Fruit fly (Drosophila melanogaster) whole organism, prepupa: Measurements from ENCODE around the gene CG5860.

ENCODE experiments used
- Blimp-1 ChIP-seq: fragments of 200-800 bp; sonication (Bioruptor generic); optimal IDR thresholded peaks from 3 replicates; lab custom pipeline; 2017; ENCODE audit warnings: missing biosample characterization, missing genetic modification characterization, mild to moderate bottlenecking, moderate library complexity, missing genetic modification reagents
- CG10631 ChIP-seq: fragments of 200-800 bp; sonication (Bioruptor generic); optimal IDR thresholded peaks from 2 replicates; lab custom pipeline; 2016; ENCODE audit warnings: missing biosample characterization, missing genetic modification characterization
- CG11294 ChIP-seq: fragments of 200-800 bp; sonication (Bioruptor generic); IDR thresholded peaks from 2 replicates; pipeline ENCODE4 v1.3.6; 2022; ENCODE audit warnings: missing biosample characterization, missing genetic modification characterization
- CG11762 ChIP-seq: fragments of 200-800 bp; sonication (Bioruptor generic); optimal IDR thresholded peaks from 3 replicates; lab custom pipeline; 2016; ENCODE audit warnings: missing biosample characterization, missing genetic modification characterization; ENCODE audit not compliant: insufficient read depth
- CG11902 ChIP-seq: fragments of 200-800 bp; sonication (Bioruptor generic); optimal IDR thresholded peaks from 3 replicates; lab custom pipeline; 2016; ENCODE audit warnings: missing biosample characterization, missing genetic modification characterization
- CG15336 ChIP-seq: fragments of 200-800 bp; sonication (Bioruptor generic); IDR thresholded peaks from 2 replicates; pipeline ENCODE4 v1.3.6; 2022; ENCODE audit warnings: missing biosample characterization, missing genetic modification characterization
- CG1621 ChIP-seq: fragments of 200-800 bp; sonication (Bioruptor generic); optimal IDR thresholded peaks from 3 replicates; lab custom pipeline; 2018; ENCODE audit warnings: missing biosample characterization, mild to moderate bottlenecking, missing genetic modification characterization
- CG16779 ChIP-seq: fragments of 200-800 bp; sonication (Bioruptor generic); optimal IDR thresholded peaks from 3 replicates; lab custom pipeline; 2017; ENCODE audit warnings: missing biosample characterization, mild to moderate bottlenecking, missing genetic modification characterization
- CG3032 ChIP-seq: fragments of 200-800 bp; optimal IDR thresholded peaks from 2 replicates; lab custom pipeline; 2019; ENCODE audit warnings: missing biosample characterization, mild to moderate bottlenecking, missing genetic modification characterization, moderate library complexity
- CG32006 ChIP-seq: fragments of 200-800 bp; sonication (Bioruptor generic); optimal IDR thresholded peaks from 3 replicates; lab custom pipeline; 2017; ENCODE audit warnings: missing biosample characterization, mild to moderate bottlenecking, missing genetic modification characterization
- CG34406 ChIP-seq: fragments of 200-800 bp; sonication (Bioruptor generic); optimal IDR thresholded peaks from 3 replicates; lab custom pipeline; 2016; ENCODE audit warnings: missing biosample characterization, missing genetic modification characterization
- CG3919 ChIP-seq: fragments of 200-800 bp; sonication (Bioruptor generic); optimal IDR thresholded peaks from 3 replicates; lab custom pipeline; 2016; ENCODE audit warnings: missing biosample characterization, missing genetic modification characterization
- CG4318 ChIP-seq: fragments of 200-800 bp; sonication (Bioruptor generic); optimal IDR thresholded peaks from 3 replicates; lab custom pipeline; 2017; ENCODE audit warnings: missing biosample characterization, mild to moderate bottlenecking, missing genetic modification characterization
- CG6163 ChIP-seq: fragments of 200-800 bp; sonication (Bioruptor generic); IDR thresholded peaks from 3 replicates; pipeline ENCODE4 v1.3.6; 2022; ENCODE audit warnings: missing biosample characterization, missing genetic modification characterization
- CG6792 ChIP-seq: fragments of 200-800 bp; sonication (Bioruptor generic); optimal IDR thresholded peaks from 3 replicates; lab custom pipeline; 2016; ENCODE audit warnings: missing biosample characterization, missing genetic modification characterization
- CG6854 ChIP-seq: fragments of 200-800 bp; sonication (Bioruptor generic); optimal IDR thresholded peaks from 2 replicates; lab custom pipeline; 2017; ENCODE audit warnings: missing biosample characterization, mild to moderate bottlenecking, missing genetic modification characterization
- CG8119 ChIP-seq: fragments of 200-800 bp; sonication (Bioruptor generic); IDR thresholded peaks from 3 replicates; pipeline ENCODE4 v1.3.6; 2022; ENCODE audit warnings: missing biosample characterization, missing genetic modification characterization
- CG8319 ChIP-seq: fragments of 200-800 bp; sonication (Bioruptor generic); optimal IDR thresholded peaks from 3 replicates; lab custom pipeline; 2016; ENCODE audit warnings: missing biosample characterization, missing genetic modification characterization
- CG8632 ChIP-seq: fragments of 200-800 bp; sonication (Bioruptor generic); optimal IDR thresholded peaks from 3 replicates; lab custom pipeline; 2016; ENCODE audit warnings: missing biosample characterization, missing genetic modification characterization
- CG9139 ChIP-seq: fragments of 200-800 bp; sonication (Bioruptor generic); optimal IDR thresholded peaks from 3 replicates; lab custom pipeline; 2017; ENCODE audit warnings: missing biosample characterization, mild to moderate bottlenecking, missing genetic modification characterization
- Eip75B ChIP-seq: fragments of 200-800 bp; sonication (Bioruptor generic); optimal IDR thresholded peaks from 3 replicates; lab custom pipeline; 2016; ENCODE audit warnings: missing biosample characterization, missing genetic modification characterization
- Eip78C ChIP-seq: fragments of 200-800 bp; sonication (Bioruptor generic); peaks from one replicate; lab custom pipeline; 2016; ENCODE audit warnings: missing biosample characterization, missing genetic modification characterization
- Ets21C ChIP-seq: fragments of 200-800 bp; sonication (Bioruptor generic); optimal IDR thresholded peaks from 3 replicates; lab custom pipeline; 2016; ENCODE audit warnings: missing biosample characterization, missing genetic modification characterization
- Ets96B ChIP-seq: fragments of 200-800 bp; optimal IDR thresholded peaks from 2 replicates; lab custom pipeline; 2019; ENCODE audit warnings: missing biosample characterization, mild to moderate bottlenecking, missing genetic modification characterization, moderate library complexity
- Hr39 ChIP-seq: fragments of 200-800 bp; sonication (Bioruptor generic); optimal IDR thresholded peaks from 2 replicates; lab custom pipeline; 2016; ENCODE audit warnings: missing biosample characterization, missing genetic modification characterization
- Hr4 ChIP-seq: fragments of 200-800 bp; sonication (Bioruptor generic); optimal IDR thresholded peaks from 3 replicates; lab custom pipeline; 2016; ENCODE audit warnings: missing biosample characterization, missing genetic modification characterization
- Met ChIP-seq: fragments of 200-800 bp; sonication (Bioruptor generic); optimal IDR thresholded peaks from 3 replicates; lab custom pipeline; 2016; ENCODE audit warnings: missing biosample characterization, missing genetic modification characterization
- OdsH ChIP-seq: fragments of 200-800 bp; sonication (Bioruptor generic); optimal IDR thresholded peaks from 3 replicates; lab custom pipeline; 2016; ENCODE audit warnings: missing biosample characterization, missing genetic modification characterization
- achi ChIP-seq: fragments of 200-800 bp; sonication (Bioruptor generic); optimal IDR thresholded peaks from 3 replicates; lab custom pipeline; 2016; ENCODE audit warnings: missing biosample characterization, missing genetic modification characterization
- acj6 ChIP-seq: fragments of 200-800 bp; sonication (Bioruptor generic); optimal IDR thresholded peaks from 3 replicates; lab custom pipeline; 2016; ENCODE audit warnings: missing biosample characterization, missing genetic modification characterization
- cyc ChIP-seq: fragments of 200-800 bp; sonication (Bioruptor generic); optimal IDR thresholded peaks from 3 replicates; lab custom pipeline; 2016; ENCODE audit warnings: missing biosample characterization, missing genetic modification characterization
- dac ChIP-seq: fragments of 200-800 bp; sonication (Bioruptor generic); optimal IDR thresholded peaks from 2 replicates; lab custom pipeline; 2017; ENCODE audit warnings: missing biosample characterization, mild to moderate bottlenecking, missing genetic modification characterization
- dsx ChIP-seq: fragments of 200-800 bp; optimal IDR thresholded peaks from 3 replicates; lab custom pipeline; 2019; ENCODE audit warnings: missing biosample characterization, mild to moderate bottlenecking, missing genetic modification characterization, moderate library complexity; ENCODE audit not compliant: poor library complexity, severe bottlenecking
- eg ChIP-seq: fragments of 200-800 bp; sonication (Bioruptor generic); IDR thresholded peaks from 3 replicates; pipeline ENCODE4 v1.3.6; 2022; ENCODE audit warnings: missing biosample characterization, missing genetic modification characterization
- esn ChIP-seq: fragments of 200-800 bp; sonication (Bioruptor generic); optimal IDR thresholded peaks from 2 replicates; lab custom pipeline; 2016; ENCODE audit warnings: missing biosample characterization, mild to moderate bottlenecking, missing genetic modification characterization, moderate library complexity
- fd85E ChIP-seq: fragments of 200-800 bp; sonication (Bioruptor generic); optimal IDR thresholded peaks from 3 replicates; lab custom pipeline; 2016; ENCODE audit warnings: missing biosample characterization, missing genetic modification characterization
- fkh ChIP-seq: fragments of 200-800 bp; sonication (Bioruptor generic); optimal IDR thresholded peaks from 3 replicates; lab custom pipeline; 2017; ENCODE audit warnings: missing biosample characterization, mild to moderate bottlenecking, missing genetic modification characterization, moderate library complexity
- net ChIP-seq: fragments of 200-800 bp; sonication (Bioruptor generic); optimal IDR thresholded peaks from 3 replicates; lab custom pipeline; 2016; ENCODE audit warnings: missing biosample characterization, missing genetic modification characterization
- pdm3 ChIP-seq: fragments of 200-800 bp; sonication (Bioruptor generic); optimal IDR thresholded peaks from 3 replicates; lab custom pipeline; 2016; ENCODE audit warnings: missing biosample characterization, missing genetic modification characterization
- salr ChIP-seq, 2 experiments: fragments of 200-800 bp; sonication (Bioruptor generic); optimal IDR thresholded peaks; 3 replicates each; lab custom pipeline; 2016 to 2018; ENCODE audit warnings: missing biosample characterization in 2 of 2, missing genetic modification characterization in 2 of 2, mild to moderate bottlenecking in 1 of 2
- spab ChIP-seq: fragments of 200-800 bp; sonication (Bioruptor generic); optimal IDR thresholded peaks from 2 replicates; lab custom pipeline; 2017; ENCODE audit warnings: missing biosample characterization, mild to moderate bottlenecking, missing genetic modification characterization, missing genetic modification reagents
- ss ChIP-seq, 2 experiments: fragments of 200-800 bp; sonication (Bioruptor generic); optimal IDR thresholded peaks; 2 replicates in 1 of 2; 3 replicates in 1 of 2; lab custom pipeline; 2017 to 2018; ENCODE audit warnings: mild to moderate bottlenecking in 2 of 2, missing biosample characterization in 2 of 2, missing genetic modification characterization in 2 of 2, moderate library complexity in 1 of 2
- svp ChIP-seq: fragments of 200-800 bp; sonication (Bioruptor generic); peaks from one replicate; lab custom pipeline; 2016; ENCODE audit warnings: missing biosample characterization, missing genetic modification characterization
- topi ChIP-seq: fragments of 200-800 bp; sonication (Bioruptor generic); optimal IDR thresholded peaks from 3 replicates; lab custom pipeline; 2016; ENCODE audit warnings: missing biosample characterization, missing genetic modification characterization
- vri ChIP-seq: fragments of 200-800 bp; sonication (Bioruptor generic); optimal IDR thresholded peaks from 3 replicates; lab custom pipeline; 2016; ENCODE audit warnings: missing biosample characterization, mild to moderate bottlenecking, missing genetic modification characterization

CG5860 gene

DNA sequence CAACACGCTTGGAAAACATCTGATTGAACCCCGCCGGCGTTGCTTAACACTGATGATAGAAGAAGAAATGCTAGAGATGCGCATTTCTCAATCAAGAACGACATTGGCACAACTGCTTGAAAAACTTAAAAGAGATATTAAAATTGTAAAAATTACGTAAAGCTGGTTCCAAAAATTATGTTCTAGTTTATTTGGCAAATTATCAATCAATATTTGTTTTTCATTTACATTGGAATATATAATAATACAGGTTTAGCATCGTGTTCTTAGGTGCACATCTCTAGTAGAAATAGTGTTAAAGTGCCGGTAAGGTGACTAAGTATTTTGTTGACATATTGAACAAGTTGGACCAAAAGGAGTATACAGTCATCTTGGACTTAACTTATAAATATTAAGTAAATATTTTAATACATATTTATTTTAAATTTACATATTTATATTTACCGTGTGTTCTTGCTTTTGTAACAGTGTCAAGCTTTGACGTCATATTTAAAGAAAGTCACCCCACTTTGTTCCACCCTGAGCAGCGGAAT is 18.0 kb upstream of the CG5860 start, which contains the start of the genes Brf and sds22 (continued):
- peak; percentile 91 for TF ChIP-seq dsx (GFP tag; lab: Kevin White, UChicago)
- TF ChIP-seq Eip75B (GFP tag; lab: Kevin White, UChicago) = peak; percentile 94
- TF ChIP-seq CG8319 (GFP tag; lab: Kevin White, UChicago) = peak; percentile 92
- TF ChIP-seq achi (GFP tag; lab: Kevin White, UChicago) = peak; percentile 95
- TF ChIP-seq CG11294 (GFP tag; lab: Robert Waterston, UW) = peak; percentile 89
- TF ChIP-seq CG11762 = peak; percentile 92
- peak; percentile 83 for TF ChIP-seq spab
- peak; percentile 88 for TF ChIP-seq CG8119 (GFP tag; lab: Robert Waterston, UW)
- peak; percentile 97 for TF ChIP-seq OdsH
- peak; percentile 75 for TF ChIP-seq dac (GFP tag; lab: Kevin White, UChicago)
- TF ChIP-seq Met = peak; percentile 96
- peak; percentile 98 for TF ChIP-seq CG10631 (GFP tag; lab: Kevin White, UChicago)
- peak; percentile 97 for TF ChIP-seq Ets21C
- peak; percentile 94 for TF ChIP-seq CG34406 (GFP tag; lab: Kevin White, UChicago)
- peak; percentile 69 for TF ChIP-seq fd85E (GFP tag; lab: Kevin White, UChicago)
- peak; percentile 95 for TF ChIP-seq CG3919 (GFP tag; lab: Kevin White, UChicago)
- TF ChIP-seq CG6792 (GFP tag; lab: Kevin White, UChicago) = peak; percentile 93
- TF ChIP-seq Ets96B = peak; percentile 92
- TF ChIP-seq CG3032 (tag; lab: Kevin White, UChicago) = peak; percentile 96
- TF ChIP-seq salr (GFP tag; optimal IDR thresholded peaks at IDR 0.05; lab: Kevin White, UChicago) = peak; percentile 77 to 93
- TF ChIP-seq Hr4 (GFP tag; lab: Kevin White, UChicago) = peak; percentile 96

dm6 chr3R:17394318-17395188 is 14.9 kb upstream of the CG5860 start, which contains the start of gene CREG:
Gene CREG, minus strand, starts transcription at chr3R:17394640.
- TF ChIP-seq CG6163 (peak; percentile 33; the same call in 1 of the 3 replicates), achi (GFP tag; lab: Kevin White, UChicago) (peak; percentile 36), CG8632 (GFP tag; lab: Kevin White, UChicago) (peak; percentile 38), CG10631 (GFP tag; lab: Kevin White, UChicago) (peak; percentile 10), CG11902 (GFP tag; lab: Kevin White, UChicago) (peak; percentile 41), Eip75B (GFP tag; lab: Kevin White, UChicago) (peak; percentile 51), Blimp-1 (GFP tag; lab: Kevin White, UChicago) (peak; percentile 11), eg (GFP tag; lab: Robert Waterston, UW) (no peak), fd85E (GFP tag; lab: Kevin White, UChicago) (no peak), CG1621 (tag; lab: Kevin White, UChicago) (no peak), CG15336 (GFP tag; lab: Robert Waterston, UW) (no peak), acj6 (GFP tag; lab: Kevin White, UChicago) (peak; percentile 32), CG4318 (GFP tag; lab: Kevin White, UChicago) (peak; percentile 36), fkh (GFP tag; lab: Kevin White, UChicago) (peak; percentile 20), CG16779 (tag; lab: Kevin White, UChicago) (no peak), cyc (peak; percentile 34), net (GFP tag; lab: Kevin White, UChicago) (peak; percentile 44), OdsH (peak; percentile 57), CG6854 (GFP tag; lab: Kevin White, UChicago) (peak; percentile 12), dac (GFP tag; lab: Kevin White, UChicago) (no peak), svp (GFP tag; lab: Kevin White, UChicago) (peak; percentile 96), Ets96B (no peak), pdm3 (GFP tag; lab: Kevin White, UChicago) (peak; percentile 62), CG9139 (no peak), CG8119 (GFP tag; lab: Robert Waterston, UW) (0 out of 3 replicates have a peak, but pooled peaks have one; percentile 15), esn (peak; percentile 72), CG32006 (GFP tag; lab: Kevin White, UChicago) (peak; percentile 69), vri (GFP tag; lab: Kevin White, UChicago) (peak; percentile 10), salr (GFP tag; optimal IDR thresholded peaks at IDR 0.05; lab: Kevin White, UChicago) (peak in 1 of 2 experiments; percentile 73), CG3032 (tag; lab: Kevin White, UChicago) (no peak), CG11294 (GFP tag; lab: Robert Waterston, UW) (no peak), topi (GFP tag; lab: Kevin White, UChicago) (peak; percentile 65), Hr39 (GFP tag; lab: Kevin White, UChicago) (peak; percentile 26), Eip78C (peak; percentile 88), CG3919 (GFP tag; lab: Kevin White, UChicago) (peak; percentile 53), ss (GFP tag; optimal IDR thresholded peaks at IDR 0.05; lab: Kevin White, UChicago) (peak; percentile 5 to 24), spab (peak; percentile 2), Hr4 (GFP tag; lab: Kevin White, UChicago) (peak; percentile 48)
